Fruit fly (Drosophila melanogaster) whole organism, embryonic: ENCODE data around the gene CG15333.

Experiments
- ATbp ChIP-seq: fragments of 200-800 bp; sonication (Bioruptor generic); optimal IDR thresholded peaks from 2 replicates; lab custom pipeline; 2017; ENCODE audit warnings: missing biosample characterization, mild to moderate bottlenecking, missing genetic modification characterization, missing genetic modification reagents
- Adf1 ChIP-seq: fragments of 200-800 bp; sonication (Bioruptor generic); IDR thresholded peaks from 2 replicates; pipeline ENCODE4 v1.3.6; 2022; ENCODE audit warnings: missing biosample characterization, missing genetic modification characterization
- Atf6 ChIP-seq: fragments of 200-800 bp; sonication (Bioruptor generic); IDR thresholded peaks from 2 replicates; pipeline ENCODE4 v1.3.6; 2022; ENCODE audit warnings: missing biosample characterization, missing genetic modification characterization
- Bdp1 ChIP-seq: fragments of 200-800 bp; sonication (Bioruptor generic); optimal IDR thresholded peaks from 3 replicates; lab custom pipeline; 2016; ENCODE audit warnings: missing biosample characterization, missing genetic modification characterization
- CG10431 ChIP-seq: fragments of 200-800 bp; sonication (Bioruptor generic); optimal IDR thresholded peaks from 3 replicates; lab custom pipeline; 2018; ENCODE audit warnings: missing biosample characterization, mild to moderate bottlenecking, missing genetic modification characterization
- CG11247 ChIP-seq: fragments of 200-800 bp; sonication (Bioruptor generic); IDR thresholded peaks from 2 replicates; pipeline ENCODE4 v1.3.6; 2022; ENCODE audit warnings: missing biosample characterization, missing genetic modification characterization
- CG1233 ChIP-seq: fragments of 200-800 bp; sonication (Bioruptor generic); optimal IDR thresholded peaks from 4 replicates; lab custom pipeline; 2018; ENCODE audit warnings: missing biosample characterization, mild to moderate bottlenecking, missing genetic modification characterization
- CG13296 ChIP-seq: fragments of 200-800 bp; sonication (Bioruptor generic); optimal IDR thresholded peaks from 3 replicates; lab custom pipeline; 2018; ENCODE audit warnings: missing biosample characterization, mild to moderate bottlenecking, missing genetic modification characterization
- CG14014 ChIP-seq: fragments of 200-800 bp; sonication (Bioruptor generic); IDR thresholded peaks from 2 replicates; pipeline ENCODE4 v1.3.6; 2022; ENCODE audit warnings: missing biosample characterization, missing genetic modification characterization
- CG15601 ChIP-seq: fragments of 200-800 bp; sonication (Bioruptor generic); optimal IDR thresholded peaks from 3 replicates; lab custom pipeline; 2019; ENCODE audit warnings: missing biosample characterization, mild to moderate bottlenecking, missing genetic modification characterization, moderate library complexity
- CG1603 ChIP-seq: fragments of 200-800 bp; sonication (Bioruptor generic); optimal IDR thresholded peaks from 2 replicates; lab custom pipeline; 2019; ENCODE audit warnings: missing biosample characterization, mild to moderate bottlenecking, missing genetic modification characterization, moderate library complexity
- CG16813 ChIP-seq: fragments of 200-800 bp; sonication (Bioruptor generic); IDR thresholded peaks from 3 replicates; pipeline ENCODE4 v1.3.6; 2022; ENCODE audit warnings: missing biosample characterization, missing genetic modification characterization; ENCODE audit not compliant: partially characterized antibody
- CG18011 ChIP-seq: fragments of 200-800 bp; sonication (Bioruptor generic); optimal IDR thresholded peaks from 2 replicates; lab custom pipeline; 2017; ENCODE audit warnings: missing biosample characterization, missing genetic modification characterization, mild to moderate bottlenecking, moderate library complexity, missing genotype
- CG3065 ChIP-seq: fragments of 200-800 bp; sonication (Bioruptor generic); optimal IDR thresholded peaks from 2 replicates; lab custom pipeline; 2016; ENCODE audit warnings: missing biosample characterization, missing genetic modification characterization
- CG31441 ChIP-seq: fragments of 200-800 bp; sonication (Bioruptor generic); IDR thresholded peaks from 2 replicates; pipeline ENCODE4 v1.3.6; 2022; ENCODE audit warnings: missing biosample characterization, missing genetic modification characterization
- CG32772 ChIP-seq: fragments of 200-800 bp; sonication (Bioruptor generic); IDR thresholded peaks from 2 replicates; pipeline ENCODE4 v1.3.6; 2022; ENCODE audit warnings: missing biosample characterization, missing genetic modification characterization
- CG6854 ChIP-seq: fragments of 200-800 bp; sonication (Bioruptor generic); optimal IDR thresholded peaks from 3 replicates; lab custom pipeline; 2017; ENCODE audit warnings: missing biosample characterization, mild to moderate bottlenecking, missing genetic modification characterization
- CG7839 ChIP-seq: fragments of 200-800 bp; sonication (Bioruptor generic); optimal IDR thresholded peaks from 3 replicates; lab custom pipeline; 2018; ENCODE audit warnings: missing biosample characterization, mild to moderate bottlenecking, missing genetic modification characterization, moderate library complexity
- CG8089 ChIP-seq: fragments of 200-800 bp; sonication (Bioruptor generic); optimal IDR thresholded peaks from 3 replicates; lab custom pipeline; 2016; ENCODE audit warnings: missing biosample characterization, missing genetic modification characterization
- CG8290 ChIP-seq, 3 experiments: fragments of 200-800 bp; sonication (Bioruptor generic); optimal IDR thresholded peaks; 2 replicates each; lab custom pipeline; 2016 to 2019; ENCODE audit warnings: missing biosample characterization in 3 of 3, missing genetic modification characterization in 3 of 3, mild to moderate bottlenecking in 2 of 3, moderate library complexity in 1 of 3
- CG9817 ChIP-seq: fragments of 200-800 bp; sonication (Bioruptor generic); optimal IDR thresholded peaks from 2 replicates; lab custom pipeline; 2018; ENCODE audit warnings: missing biosample characterization, mild to moderate bottlenecking, missing genetic modification characterization, moderate library complexity
- CG9932 ChIP-seq: fragments of 200-800 bp; sonication (Bioruptor generic); IDR thresholded peaks from 2 replicates; pipeline ENCODE4 v1.3.6; 2022; ENCODE audit warnings: missing biosample characterization, missing genetic modification characterization
- D ChIP-seq, 2 experiments: fragments of 200-800 bp in 1 of 2; fragments of >200 bp in 1 of 2; sonication (Bioruptor generic) in 1 of 2; optimal IDR thresholded peaks; 2 replicates in 1 of 2; 3 replicates in 1 of 2; lab custom pipeline; 2017; ENCODE audit warnings: mild to moderate bottlenecking in 1 of 2, missing biosample characterization in 1 of 2, missing genetic modification characterization in 1 of 2, missing genetic modification reagents in 1 of 2
- E2f2 ChIP-seq: fragments of 200-800 bp; sonication (Bioruptor generic); IDR thresholded peaks from 2 replicates; pipeline ENCODE4 v1.3.6; 2022; ENCODE audit warnings: missing biosample characterization, missing genetic modification characterization
- Elba2 ChIP-seq: fragments of 200-800 bp; sonication (Bioruptor generic); optimal IDR thresholded peaks from 3 replicates; lab custom pipeline; 2016; ENCODE audit warnings: missing biosample characterization, missing genetic modification characterization
- HHEX ChIP-seq: fragments of 200-800 bp; sonication (Bioruptor generic); optimal IDR thresholded peaks from 3 replicates; lab custom pipeline; 2017; ENCODE audit warnings: missing biosample characterization, mild to moderate bottlenecking, missing genetic modification characterization, missing genetic modification reagents
- Meics ChIP-seq: fragments of 200-800 bp; sonication (Bioruptor generic); optimal IDR thresholded peaks from 2 replicates; lab custom pipeline; 2017; ENCODE audit warnings: missing biosample characterization, mild to moderate bottlenecking, missing genetic modification characterization
- NfI ChIP-seq: fragments of 200-800 bp; sonication (Bioruptor generic); optimal IDR thresholded peaks from 3 replicates; lab custom pipeline; 2018; ENCODE audit warnings: missing biosample characterization, mild to moderate bottlenecking, missing genetic modification characterization, moderate library complexity
- Oli ChIP-seq: fragments of 200-800 bp; sonication (Bioruptor generic); optimal IDR thresholded peaks from 2 replicates; lab custom pipeline; 2018; ENCODE audit warnings: missing biosample characterization, mild to moderate bottlenecking, missing genetic modification characterization, moderate library complexity
- Rfx ChIP-seq: fragments of 200-800 bp; sonication (Bioruptor generic); IDR thresholded peaks from 2 replicates; pipeline ENCODE4 v1.3.6; 2022; ENCODE audit warnings: missing biosample characterization, missing genetic modification characterization
- Side ChIP-seq: fragments of 200-800 bp; sonication (Bioruptor generic); optimal IDR thresholded peaks from 2 replicates; lab custom pipeline; 2016; ENCODE audit warnings: missing biosample characterization, missing genetic modification characterization
- Xrp1 ChIP-seq: fragments of 200-800 bp; sonication (Bioruptor generic); IDR thresholded peaks from 2 replicates; pipeline ENCODE4 v1.3.6; 2022; ENCODE audit warnings: missing biosample characterization, missing genetic modification characterization
- amos ChIP-seq: fragments of 200-800 bp; sonication (Bioruptor generic); IDR thresholded peaks from 2 replicates; pipeline ENCODE4 v1.3.6; 2022; ENCODE audit warnings: missing biosample characterization, missing genetic modification characterization; ENCODE audit not compliant: partially characterized antibody
- bab2 ChIP-seq: fragments of 200-800 bp; sonication (Bioruptor generic); optimal IDR thresholded peaks from 2 replicates; lab custom pipeline; 2016; ENCODE audit warnings: missing biosample characterization, missing genetic modification characterization
- bigmax ChIP-seq: fragments of 200-800 bp; sonication (Bioruptor generic); optimal IDR thresholded peaks from 2 replicates; lab custom pipeline; 2018; ENCODE audit warnings: missing biosample characterization, mild to moderate bottlenecking, missing genetic modification characterization
- dmrt99B ChIP-seq: fragments of 200-800 bp; sonication (Bioruptor generic); optimal IDR thresholded peaks from 2 replicates; lab custom pipeline; 2018; ENCODE audit warnings: missing biosample characterization, mild to moderate bottlenecking, missing genetic modification characterization, moderate library complexity
- gcm2 ChIP-seq: fragments of 200-800 bp; sonication (Bioruptor generic); optimal IDR thresholded peaks from 2 replicates; lab custom pipeline; 2016; ENCODE audit warnings: missing biosample characterization, missing genetic modification characterization
- grn ChIP-seq: fragments of 200-800 bp; sonication (Bioruptor generic); optimal IDR thresholded peaks from 3 replicates; lab custom pipeline; 2017; ENCODE audit warnings: missing biosample characterization, missing genetic modification characterization
- hkb ChIP-seq, 2 experiments: fragments of 200-800 bp in 1 of 2; fragments of >200 bp in 1 of 2; sonication (Bioruptor generic) in 1 of 2; IDR thresholded peaks in 1 of 2; optimal IDR thresholded peaks in 1 of 2; 2 replicates each; pipeline versions ENCODE4 v1.3.6 to Lab custom; 2017 to 2022; ENCODE audit warnings: missing biosample characterization in 1 of 2, missing genetic modification characterization in 1 of 2
- jing ChIP-seq: fragments of 200-800 bp; sonication (Bioruptor generic); optimal IDR thresholded peaks from 2 replicates; lab custom pipeline; 2018; ENCODE audit warnings: missing biosample characterization, mild to moderate bottlenecking, missing genetic modification characterization
- pan ChIP-seq, 4 experiments: fragments of >200 bp in 3 of 4; fragments of 200-800 bp in 1 of 4; sonication (Bioruptor generic) in 1 of 4; optimal IDR thresholded peaks in 3 of 4; IDR thresholded peaks in 1 of 4; 2 replicates each; pipeline versions ENCODE4 v1.3.6 to Lab custom; 2017 to 2022; ENCODE audit warnings: missing biosample characterization in 2 of 4, missing genetic modification characterization in 2 of 4, mixed read lengths in 1 of 4
- psq ChIP-seq: fragments of 200-800 bp; sonication (Bioruptor generic); optimal IDR thresholded peaks from 2 replicates; lab custom pipeline; 2017; ENCODE audit warnings: missing biosample characterization, missing genetic modification characterization
- row ChIP-seq: fragments of 200-800 bp; sonication (Bioruptor generic); IDR thresholded peaks from 3 replicates; pipeline ENCODE4 v1.3.6; 2022; ENCODE audit warnings: missing biosample characterization, missing genetic modification characterization
- sob ChIP-seq: fragments of 200-800 bp; sonication (Bioruptor generic); IDR thresholded peaks from 2 replicates; pipeline ENCODE4 v1.3.6; 2022; ENCODE audit warnings: missing biosample characterization, missing genetic modification characterization
- stc ChIP-seq: fragments of 200-800 bp; sonication (Bioruptor generic); IDR thresholded peaks from 2 replicates; pipeline ENCODE4 v1.3.6; 2022; ENCODE audit warnings: missing biosample characterization, missing genetic modification characterization
- vfl ChIP-seq: fragments of 200-800 bp; sonication (Bioruptor generic); optimal IDR thresholded peaks from 2 replicates; lab custom pipeline; 2016; ENCODE audit warnings: missing biosample characterization, missing genetic modification characterization
- vnd ChIP-seq: fragments of 200-800 bp; sonication (Bioruptor generic); IDR thresholded peaks from 3 replicates; pipeline ENCODE4 v1.3.6; 2022; ENCODE audit warnings: missing biosample characterization, missing genetic modification characterization; ENCODE audit not compliant: partially characterized antibody

Gene CG15333

dm6 chrX:7995171-7995747 lies 25.9 kb downstream of the CG15333 start, which contains the start of gene Tbh (continued):
- TF ChIP-seq vnd (GFP tag; lab: Robert Waterston, UW) (no peak), grn (no peak), Adf1 (GFP tag; lab: Robert Waterston, UW) (peak; percentile 53; the same call in 1 of the 2 replicates), CG15601 (tag; lab: Kevin White, UChicago) (peak; percentile 17), jing (GFP tag; lab: Kevin White, UChicago) (no peak), CG8290 (GFP tag; optimal IDR thresholded peaks at IDR 0.05; lab: Kevin White, UChicago) (no peak), CG8290 (tag; optimal IDR thresholded peaks at IDR 0.05; lab: Kevin White, UChicago) (peak in 1 of 2 experiments; percentile 32), Meics (GFP tag; lab: Kevin White, UChicago) (peak; percentile 58), amos (GFP tag; lab: Robert Waterston, UW) (peak; percentile 16; the same call in 1 of the 2 replicates), CG1233 (peak; percentile 23), CG32772 (GFP tag; lab: Robert Waterston, UW) (no peak), bab2 (GFP tag; lab: Kevin White, UChicago) (no peak), CG9932 (GFP tag; lab: Robert Waterston, UW) (no peak), Oli (peak; percentile 31), bigmax (GFP tag; lab: Kevin White, UChicago) (no peak), CG14014 (GFP tag; lab: Robert Waterston, UW) (no peak), Side (GFP tag; lab: Kevin White, UChicago) (no peak), sob (GFP tag; lab: Robert Waterston, UW) (no peak), dmrt99B (tag; lab: Kevin White, UChicago) (peak; percentile 52), stc (GFP tag; lab: Robert Waterston, UW) (0 out of 2 replicates have a peak, but pooled peaks have one; percentile 15), CG1603 (tag; lab: Kevin White, UChicago) (peak; percentile 4), Atf6 (GFP tag; lab: Robert Waterston, UW) (peak; percentile 34; the same call in 1 of the 2 replicates), pan (optimal IDR thresholded peaks at IDR 0.05; lab: Kevin White, UChicago) (no peak), pan (GFP tag; optimal IDR thresholded peaks at IDR 0.05 in 1 of 2, IDR thresholded peaks at IDR 0.05 in 1 of 2) (peak in 1 of 2 experiments; percentile 27), HHEX (GFP tag; lab: Kevin White, UChicago) (peak; percentile 32), row (GFP tag; lab: Robert Waterston, UW) (peak; percentile 63), D (optimal IDR thresholded peaks at IDR 0.05; lab: Kevin White, UChicago) (no peak), D (GFP tag; optimal IDR thresholded peaks at IDR 0.05; lab: Kevin White, UChicago) (peak; percentile 1), Bdp1 (GFP tag; lab: Kevin White, UChicago) (no peak), E2f2 (GFP tag; lab: Robert Waterston, UW) (0 out of 2 replicates have a peak, but pooled peaks have one; percentile 8), gcm2 (GFP tag; lab: Kevin White, UChicago) (no peak), CG31441 (peak; percentile 45), CG9817 (tag; lab: Kevin White, UChicago) (no peak), CG8089 (GFP tag; lab: Kevin White, UChicago) (no peak), CG18011 (GFP tag; lab: Kevin White, UChicago) (no peak), Elba2 (GFP tag; lab: Kevin White, UChicago) (no peak), CG3065 (no peak), vfl (no peak), psq (GFP tag; lab: Kevin White, UChicago) (no peak), CG6854 (GFP tag; lab: Kevin White, UChicago) (peak; percentile 43), Rfx (peak; percentile 42; the same call in 1 of the 2 replicates), ATbp (GFP tag; lab: Kevin White, UChicago) (peak; percentile 38), Xrp1 (no peak; the same call in 1 of the 2 replicates), NfI (GFP tag; lab: Kevin White, UChicago) (peak; percentile 33), CG13296 (GFP tag; lab: Kevin White, UChicago) (peak; percentile 29), CG11247 (GFP tag; lab: Robert Waterston, UW) (no peak), CG7839 (peak; percentile 41), CG16813 (GFP tag; lab: Robert Waterston, UW) (no peak), CG10431 (GFP tag; lab: Kevin White, UChicago) (no peak), hkb (optimal IDR thresholded peaks at IDR 0.05; lab: Kevin White, UChicago) (no peak), hkb (GFP tag; IDR thresholded peaks at IDR 0.05; lab: Robert Waterston, UW) (0 out of 2 replicates have a peak, but pooled peaks have one; percentile 38)
